Fruit fly (Drosophila melanogaster): ENCODE results near the gene Gr36b.

dm6 chr2L:17223493-17223892 lies 44.9 kb downstream of the Gr36b start:
- TF ChIP-seq Smox (GFP tag; optimal IDR thresholded peaks at IDR 0.05) (no peak), svp (GFP tag) (no peak), CG6854 (GFP tag; optimal IDR thresholded peaks at IDR 0.05) (no peak), CG15336 (GFP tag; IDR thresholded peaks at IDR 0.05) (no peak), eg (GFP tag; IDR thresholded peaks at IDR 0.05) (no peak), lz (GFP tag; optimal IDR thresholded peaks at IDR 0.05) (no peak), Ets21C (GFP tag; optimal IDR thresholded peaks at IDR 0.05) (no peak), Hr39 (GFP tag; optimal IDR thresholded peaks at IDR 0.05) (no peak)
